Fruit fly (Drosophila melanogaster): ENCODE data around the gene CG11584.

Gene CG11584

dm6 chrX:14218045-14218483, 37.2 kb downstream of the CG11584 start (continued):
- peak; percentile 41 for TF ChIP-seq CG7928 (GFP tag; optimal IDR thresholded peaks at IDR 0.05)
- TF ChIP-seq CG18619 (GFP tag; optimal IDR thresholded peaks at IDR 0.05) = peak; percentile 83
- peak; percentile 93 for TF ChIP-seq PHDP (tag; optimal IDR thresholded peaks at IDR 0.05)
- TF ChIP-seq grau (tag; optimal IDR thresholded peaks at IDR 0.05) = peak; percentile 89
- peak; percentile 50 for TF ChIP-seq CG34376 (GFP tag; optimal IDR thresholded peaks at IDR 0.05)
- TF ChIP-seq B-H2 (GFP tag; optimal IDR thresholded peaks at IDR 0.05) = peak; percentile 0
- peak; percentile 92 for TF ChIP-seq Hmr (GFP tag; optimal IDR thresholded peaks at IDR 0.05)
- peak; percentile 88 for TF ChIP-seq sob (GFP tag; IDR thresholded peaks at IDR 0.05)
- peak; percentile 65 for TF ChIP-seq CG8290 (GFP tag; optimal IDR thresholded peaks at IDR 0.05)
- TF ChIP-seq CG8290 (tag; optimal IDR thresholded peaks at IDR 0.05) = no peak
- peak; percentile 58 for TF ChIP-seq Vsx1 (GFP tag; optimal IDR thresholded peaks at IDR 0.05)
- TF ChIP-seq CG8924 (tag; optimal IDR thresholded peaks at IDR 0.05) = peak; percentile 92
- no peak for TF ChIP-seq Dfd (GFP tag; optimal IDR thresholded peaks at IDR 0.05)
- TF ChIP-seq CG10366 (GFP tag; IDR thresholded peaks at IDR 0.05) = peak; percentile 82
- TF ChIP-seq schlank (tag; optimal IDR thresholded peaks at IDR 0.05) = peak; percentile 66
- TF ChIP-seq exex (tag; optimal IDR thresholded peaks at IDR 0.05) = peak; percentile 43
- TF ChIP-seq fu2 (GFP tag; optimal IDR thresholded peaks at IDR 0.05) = peak; percentile 48
- peak; percentile 81 for TF ChIP-seq CG14667 (GFP tag; IDR thresholded peaks at IDR 0.05)
- TF ChIP-seq Chrac-16 (GFP tag; optimal IDR thresholded peaks at IDR 0.05) = peak; percentile 78
- TF ChIP-seq CG16813 (GFP tag; IDR thresholded peaks at IDR 0.05; ENCODE audit: partially characterized antibody) = no peak
- peak; percentile 61; the same call in 1 of the 2 replicates for TF ChIP-seq bowl (GFP tag; IDR thresholded peaks at IDR 0.05)
- peak; percentile 92 for TF ChIP-seq Xrp1 (GFP tag; IDR thresholded peaks at IDR 0.05)
- TF ChIP-seq GATAe (GFP tag; conservative IDR thresholded peaks at IDR 0.05) = no peak
- peak; percentile 35 for TF ChIP-seq CG3838 (GFP tag; optimal IDR thresholded peaks at IDR 0.05)
- no peak for TF ChIP-seq fru (optimal IDR thresholded peaks at IDR 0.05)
- peak; percentile 89 for TF ChIP-seq Sox100B (GFP tag; optimal IDR thresholded peaks at IDR 0.05)
- TF ChIP-seq tna (GFP tag; IDR thresholded peaks at IDR 0.05; ENCODE audit: partially characterized antibody) = no peak
- TF ChIP-seq CG2202 (tag; optimal IDR thresholded peaks at IDR 0.05) = peak; percentile 62
- TF ChIP-seq CG7271 (tag; optimal IDR thresholded peaks at IDR 0.05) = peak; percentile 60
- peak; percentile 72; the same call in 2 of the 3 replicates for TF ChIP-seq CG7357 (GFP tag; IDR thresholded peaks at IDR 0.05)
- peak; percentile 87 for TF ChIP-seq CG10209 (GFP tag; optimal IDR thresholded peaks at IDR 0.05)
- TF ChIP-seq CG17186 (GFP tag; optimal IDR thresholded peaks at IDR 0.05) = no peak
- TF ChIP-seq CG10267 (tag; optimal IDR thresholded peaks at IDR 0.05) = peak; percentile 85
- peak; percentile 59 for TF ChIP-seq CG4328 (GFP tag; optimal IDR thresholded peaks at IDR 0.05)
- TF ChIP-seq CG17612 (GFP tag; IDR thresholded peaks at IDR 0.05) = peak; percentile 70
- TF ChIP-seq mam (GFP tag; optimal IDR thresholded peaks at IDR 0.05) = peak; percentile 62
- peak; percentile 32 for TF ChIP-seq CG31365 (tag; optimal IDR thresholded peaks at IDR 0.05)
- TF ChIP-seq HLH4C (GFP tag; IDR thresholded peaks at IDR 0.05; ENCODE audit: partially characterized antibody) = no peak
- TF ChIP-seq so (GFP tag; IDR thresholded peaks at IDR 0.05) = peak; percentile 90
- peak; percentile 89 for TF ChIP-seq CG12659 (GFP tag; optimal IDR thresholded peaks at IDR 0.05)
- TF ChIP-seq CG1792 (GFP tag; optimal IDR thresholded peaks at IDR 0.05) = peak; percentile 49
- TF ChIP-seq bsh (GFP tag; optimal IDR thresholded peaks at IDR 0.05) = peak; percentile 85 to 94
- TF ChIP-seq CG12104 (GFP tag; optimal IDR thresholded peaks at IDR 0.05) = peak; percentile 81
- no peak for TF ChIP-seq Doc3 (GFP tag; IDR thresholded peaks at IDR 0.05; ENCODE audit: partially characterized antibody)
- peak; percentile 82 for TF ChIP-seq CG4820 (GFP tag; optimal IDR thresholded peaks at IDR 0.05)
- peak; percentile 83 for TF ChIP-seq lilli (GFP tag; optimal IDR thresholded peaks at IDR 0.05)
- peak; percentile 33 for TF ChIP-seq Ets97D (GFP tag; optimal IDR thresholded peaks at IDR 0.05)
- TF ChIP-seq vnd (GFP tag; IDR thresholded peaks at IDR 0.05; ENCODE audit: partially characterized antibody) = no peak
- peak; percentile 58 for TF ChIP-seq CG10321 (GFP tag; IDR thresholded peaks at IDR 0.05)
- peak; percentile 69 for TF ChIP-seq CG12219 (GFP tag; optimal IDR thresholded peaks at IDR 0.05)
- no peak for TF ChIP-seq gfzf (GFP tag; optimal IDR thresholded peaks at IDR 0.05)
